Worm (Caenorhabditis elegans): ENCODE data around the gene sax-7.

- TF ChIP-seq him-1 (tag; optimal IDR thresholded peaks at IDR 0.05) (no peak), W03F9.2 (tag; optimal IDR thresholded peaks at IDR 0.05) (no peak), dao-5 (tag; optimal IDR thresholded peaks at IDR 0.05) (no peak)
These were observed 8.5 kb downstream of the sax-7 start for ce11 chrIV:8070934-8071333.

Measured in whole organism, L4/young adult.